Fruit fly (Drosophila melanogaster): Measurements from ENCODE around the gene CG11162.
A peak's percentile ranks its signal among the peaks of the same experiment; 100 is the strongest.

Gene CG11162

DNA sequence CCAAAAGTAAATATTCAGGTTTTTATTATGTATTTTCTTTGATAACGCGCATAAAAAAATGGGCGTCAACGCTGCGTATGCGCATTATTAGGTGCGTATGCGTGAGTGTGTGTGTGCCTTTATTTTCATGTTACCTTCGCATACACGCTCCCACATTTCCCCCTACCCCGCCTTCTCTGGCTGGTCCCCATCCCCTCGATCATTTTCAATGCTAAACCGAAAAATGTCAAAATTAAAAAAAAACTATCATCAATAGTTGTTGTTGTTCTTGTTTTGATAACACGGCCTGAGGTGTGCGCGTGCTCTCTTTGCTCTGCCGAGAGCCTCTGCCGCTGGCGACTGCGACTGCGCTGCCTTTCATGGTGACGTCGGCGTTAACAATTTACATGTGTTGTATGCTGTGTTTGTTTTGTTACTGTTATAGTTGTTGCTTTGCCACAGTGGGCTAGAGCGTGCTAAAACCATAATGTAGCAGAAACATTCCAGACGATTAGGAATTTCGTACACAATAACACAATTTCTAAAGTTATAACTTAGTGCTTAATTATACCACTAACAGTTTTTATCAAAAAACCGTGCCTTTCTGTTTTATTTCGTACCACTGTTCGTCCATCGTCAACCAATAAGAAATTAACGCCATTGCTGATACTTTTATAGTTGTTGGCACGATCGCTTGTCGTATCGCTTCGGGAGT lies 36.5 kb upstream of the CG11162 start (continued):
- TF ChIP-seq Nf-YB (GFP tag; optimal IDR thresholded peaks at IDR 0.05) (peak; percentile 95), CG7271 (tag; optimal IDR thresholded peaks at IDR 0.05) (peak; percentile 94), CG12155 (GFP tag; optimal IDR thresholded peaks at IDR 0.05) (peak; percentile 97), CG2120 (GFP tag; optimal IDR thresholded peaks at IDR 0.05) (peak; percentile 99), sc (optimal IDR thresholded peaks at IDR 0.05) (no peak), sc (GFP tag; optimal IDR thresholded peaks at IDR 0.05) (peak; percentile 98), CG6175 (GFP tag; IDR thresholded peaks at IDR 0.05) (peak; percentile 97), CG7839 (tag; optimal IDR thresholded peaks at IDR 0.05) (peak; percentile 99), CG12219 (GFP tag; optimal IDR thresholded peaks at IDR 0.05) (peak; percentile 100), zf30C (GFP tag; optimal IDR thresholded peaks at IDR 0.05) (no peak), trh (GFP tag; optimal IDR thresholded peaks at IDR 0.05) (peak; percentile 94), dmrt99B (tag; optimal IDR thresholded peaks at IDR 0.05) (peak; percentile 100), CG10959 (GFP tag; IDR thresholded peaks at IDR 0.05) (peak; percentile 97), MESR4 (GFP tag; optimal IDR thresholded peaks at IDR 0.05) (peak; percentile 74), HmgD (GFP tag; optimal IDR thresholded peaks at IDR 0.05) (peak; percentile 98), CkIIα-i1 (GFP tag; IDR thresholded peaks at IDR 0.05) (peak; percentile 96), CG34422 (GFP tag; IDR thresholded peaks at IDR 0.05) (peak; percentile 99), ap (GFP tag; IDR thresholded peaks at IDR 0.05) (peak; percentile 98), ssp (GFP tag; IDR thresholded peaks at IDR 0.05) (peak; percentile 94), insv (GFP tag; optimal IDR thresholded peaks at IDR 0.05) (peak; percentile 51 to 79), CG11247 (GFP tag; IDR thresholded peaks at IDR 0.05) (peak; percentile 99), bigmax (GFP tag; optimal IDR thresholded peaks at IDR 0.05) (peak; percentile 77), Rfx (GFP tag; IDR thresholded peaks at IDR 0.05) (peak; percentile 99), CG14860 (GFP tag; IDR thresholded peaks at IDR 0.05; ENCODE audit: partially characterized antibody) (peak; percentile 67; the same call in 2 of the 3 replicates), CG9727 (GFP tag; optimal IDR thresholded peaks at IDR 0.05) (peak; percentile 97), hbn (GFP tag; IDR thresholded peaks at IDR 0.05; ENCODE audit: partially characterized antibody) (no peak; the same call in 1 of the 2 replicates), zfh2 (GFP tag; optimal IDR thresholded peaks at IDR 0.05) (peak; percentile 98), C15 (GFP tag; IDR thresholded peaks at IDR 0.05) (peak; percentile 98), CG12236 (GFP tag; optimal IDR thresholded peaks at IDR 0.05) (peak; percentile 99), gro (GFP tag; optimal IDR thresholded peaks at IDR 0.05) (peak; percentile 99), CG3995 (GFP tag; optimal IDR thresholded peaks at IDR 0.05) (peak; percentile 80), CG15073 (GFP tag; optimal IDR thresholded peaks at IDR 0.05) (peak; percentile 87), CG14965 (GFP tag; optimal IDR thresholded peaks at IDR 0.05; ENCODE audit: borderline replicate concordance) (peak; percentile 91), CG15269 (tag; optimal IDR thresholded peaks at IDR 0.05) (peak; percentile 99), CG6765 (GFP tag; optimal IDR thresholded peaks at IDR 0.05) (peak; percentile 96), CG2712 (tag; optimal IDR thresholded peaks at IDR 0.05) (peak; percentile 99), CG30403 (GFP tag; optimal IDR thresholded peaks at IDR 0.05) (peak; percentile 98), sr (GFP tag; IDR thresholded peaks at IDR 0.05) (peak; percentile 95), Scr (GFP tag; IDR thresholded peaks at IDR 0.05; ENCODE audit: partially characterized antibody) (peak; percentile 55), Gsc (GFP tag; IDR thresholded peaks at IDR 0.05) (peak; percentile 95), D (optimal IDR thresholded peaks at IDR 0.05) (no peak), D (GFP tag; optimal IDR thresholded peaks at IDR 0.05) (peak; percentile 99), zfh1 (GFP tag; IDR thresholded peaks at IDR 0.05) (peak; percentile 99), chn (GFP tag; optimal IDR thresholded peaks at IDR 0.05) (peak; percentile 99), CG12071 (GFP tag; optimal IDR thresholded peaks at IDR 0.05) (peak; percentile 99), Sry-δ (GFP tag; optimal IDR thresholded peaks at IDR 0.05) (peak; percentile 77), CG8944 (GFP tag; optimal IDR thresholded peaks at IDR 0.05) (peak; percentile 98), CG17186 (GFP tag; optimal IDR thresholded peaks at IDR 0.05) (peak; percentile 95), scrt (GFP tag; optimal IDR thresholded peaks at IDR 0.05) (peak; percentile 96), Stat92E (GFP tag; optimal IDR thresholded peaks at IDR 0.05) (peak in 1 of 3 experiments; percentile 95)
